Worm (Caenorhabditis elegans) whole organism, young adult: ENCODE results near the gene dolk-1.
A peak's percentile ranks its signal among the peaks of the same experiment; 100 is the strongest.

Experiments
- B0035.1 ChIP-seq: sonication (generic microtip); optimal IDR thresholded peaks from 2 replicates; lab custom pipeline; 2016; ENCODE audit warnings: missing genetic modification characterization, mild to moderate bottlenecking, missing compliant biosample characterization, missing genotype, missing genetic modification reagents
- F49E8.2 ChIP-seq: sonication (generic microtip); optimal IDR thresholded peaks from 3 replicates; lab custom pipeline; 2017; ENCODE audit warnings: missing genetic modification characterization, mild to moderate bottlenecking, missing compliant biosample characterization, antibody characterized with exemption, moderate library complexity; ENCODE audit not compliant: insufficient read depth
- F57C9.4 ChIP-seq: sonication (generic microtip); optimal IDR thresholded peaks from 2 replicates; lab custom pipeline; 2017; ENCODE audit warnings: mild to moderate bottlenecking, missing genetic modification characterization, missing compliant biosample characterization
- T07F8.4 ChIP-seq: sonication (generic microtip); optimal IDR thresholded peaks from 2 replicates; lab custom pipeline; 2016; ENCODE audit warnings: mild to moderate bottlenecking, missing genetic modification characterization, moderate library complexity, missing compliant biosample characterization
- Y95B8A.8 ChIP-seq: fragments of 200-800 bp; sonication (Bioruptor generic); IDR thresholded peaks from 2 replicates; pipeline ENCODE4 v1.3.6; 2022; ENCODE audit warnings: missing genetic modification reagents, missing genetic modification characterization, missing compliant biosample characterization
- ama-1 ChIP-seq, 3 experiments: fragments of 150-350 bp in 1 of 3; sonication (generic microtip) in 2 of 3; optimal IDR thresholded peaks; 2 replicates each; lab custom pipeline; 2014 to 2018; ENCODE audit warnings: missing biosample characterization in 2 of 3, missing genetic modification characterization in 2 of 3, missing genetic modification reagents in 2 of 3
- attf-6 ChIP-seq: fragments of 200-800 bp; sonication (Bioruptor generic); IDR thresholded peaks from 2 replicates; pipeline ENCODE4 v1.3.6; 2022; ENCODE audit warnings: missing genetic modification reagents, missing genetic modification characterization, missing compliant biosample characterization
- bed-2 ChIP-seq: fragments of 200-800 bp; sonication (Bioruptor generic); IDR thresholded peaks from 2 replicates; pipeline ENCODE4 v1.3.6; 2022; ENCODE audit warnings: missing genetic modification reagents, missing genetic modification characterization, missing compliant biosample characterization
- egrh-3 ChIP-seq: fragments of 200-800 bp; sonication (Bioruptor generic); IDR thresholded peaks from 2 replicates; pipeline ENCODE4 v1.3.6; 2022; ENCODE audit warnings: missing genetic modification reagents, missing genetic modification characterization, missing compliant biosample characterization
- fkh-3 ChIP-seq: sonication (generic microtip); optimal IDR thresholded peaks from 2 replicates; lab custom pipeline; 2016; ENCODE audit warnings: mild to moderate bottlenecking, missing genetic modification characterization, missing compliant biosample characterization
- gei-17 ChIP-seq: fragments of 200-800 bp; sonication (Bioruptor generic); optimal IDR thresholded peaks from 2 replicates; lab custom pipeline; 2018; ENCODE audit warnings: mild to moderate bottlenecking, missing genetic modification characterization, missing compliant biosample characterization
- hmg-1.2 ChIP-seq: fragments of 200-800 bp; sonication (Bioruptor generic); IDR thresholded peaks from 2 replicates; pipeline ENCODE4 v1.3.6; 2022; ENCODE audit warnings: missing genetic modification reagents, missing genetic modification characterization, missing compliant biosample characterization
- hmg-20 ChIP-seq: fragments of 200-800 bp; sonication (Bioruptor generic); IDR thresholded peaks from 2 replicates; pipeline ENCODE4 v1.3.6; 2022; ENCODE audit warnings: missing genetic modification reagents, missing genetic modification characterization, missing compliant biosample characterization
- let-526 ChIP-seq: fragments of 200-800 bp; sonication (Bioruptor generic); IDR thresholded peaks from 2 replicates; pipeline ENCODE4 v1.3.6; 2022; ENCODE audit warnings: missing genetic modification reagents, missing genetic modification characterization, missing compliant biosample characterization
- lin-40 ChIP-seq: sonication (generic microtip); optimal IDR thresholded peaks from 2 replicates; lab custom pipeline; 2016; ENCODE audit warnings: missing genetic modification characterization, mild to moderate bottlenecking, missing compliant biosample characterization, missing genotype, missing genetic modification reagents
- lin-54 ChIP-seq: fragments of 200-800 bp; sonication (Bioruptor generic); optimal IDR thresholded peaks from 2 replicates; lab custom pipeline; 2018; ENCODE audit warnings: mild to moderate bottlenecking, missing genetic modification characterization, missing compliant biosample characterization
- madf-10 ChIP-seq: sonication (generic microtip); optimal IDR thresholded peaks from 2 replicates; lab custom pipeline; 2016; ENCODE audit warnings: mild to moderate bottlenecking, missing genetic modification characterization, missing compliant biosample characterization
- mcd-1 ChIP-seq: fragments of 200-800 bp; sonication (Bioruptor generic); IDR thresholded peaks from 2 replicates; pipeline ENCODE4 v1.3.6; 2022; ENCODE audit warnings: missing genetic modification reagents, missing genetic modification characterization, missing compliant biosample characterization
- mel-28 ChIP-seq: sonication (generic microtip); optimal IDR thresholded peaks from 2 replicates; lab custom pipeline; 2016; ENCODE audit warnings: borderline replicate concordance, mild to moderate bottlenecking, missing genetic modification characterization, missing compliant biosample characterization
- mes-4 ChIP-seq: sonication (generic microtip); optimal IDR thresholded peaks from 2 replicates; lab custom pipeline; 2016; ENCODE audit warnings: missing genotype, missing genetic modification characterization, missing compliant biosample characterization
- nfyb-1 ChIP-seq: fragments of 200-800 bp; sonication (Bioruptor generic); IDR thresholded peaks from 2 replicates; pipeline ENCODE4 v1.3.6; 2022; ENCODE audit warnings: missing genetic modification reagents, missing genetic modification characterization, missing compliant biosample characterization
- nhr-179 ChIP-seq: sonication (generic microtip); optimal IDR thresholded peaks from 2 replicates; lab custom pipeline; 2016; ENCODE audit warnings: mild to moderate bottlenecking, missing genetic modification characterization, missing compliant biosample characterization
- nhr-90 ChIP-seq: sonication (generic microtip); optimal IDR thresholded peaks from 2 replicates; lab custom pipeline; 2016; ENCODE audit warnings: missing genotype, mild to moderate bottlenecking, missing genetic modification characterization, missing compliant biosample characterization
- rec-8 ChIP-seq, 2 experiments: sonication (generic microtip); optimal IDR thresholded peaks; 2 replicates each; lab custom pipeline; 2016; ENCODE audit warnings: mild to moderate bottlenecking in 2 of 2, missing genetic modification characterization in 2 of 2, missing genetic modification reagents in 2 of 2, missing genotype in 2 of 2, missing biosample characterization in 1 of 2, missing compliant biosample characterization in 1 of 2, moderate library complexity in 1 of 2
- sdz-38 ChIP-seq: sonication (generic microtip); optimal IDR thresholded peaks from 2 replicates; lab custom pipeline; 2016; ENCODE audit warnings: missing genotype, missing genetic modification characterization, missing compliant biosample characterization
- snpc-1.1 ChIP-seq: sonication (generic microtip); optimal IDR thresholded peaks from 2 replicates; lab custom pipeline; 2017; ENCODE audit warnings: missing genetic modification characterization, mild to moderate bottlenecking, missing compliant biosample characterization, antibody characterized with exemption, moderate library complexity, missing genotype, missing genetic modification reagents; ENCODE audit not compliant: insufficient read depth
- snpc-4 ChIP-seq, 5 experiments: fragments of 150-350 bp in 1 of 5; sonication (generic microtip) in 4 of 5; optimal IDR thresholded peaks; 2 replicates each; lab custom pipeline; 2014 to 2018; ENCODE audit warnings: missing genetic modification characterization in 5 of 5, missing biosample characterization in 3 of 5, antibody characterized with exemption in 2 of 5, mild to moderate bottlenecking in 2 of 5, missing compliant biosample characterization in 2 of 5, missing genotype in 2 of 5, moderate library complexity in 2 of 5, missing genetic modification reagents in 1 of 5
- tbx-9 ChIP-seq: sonication (generic microtip); optimal IDR thresholded peaks from 2 replicates; lab custom pipeline; 2016; ENCODE audit warnings: borderline replicate concordance, missing genetic modification characterization, inconsistent platforms, missing compliant biosample characterization
- xnd-1 ChIP-seq: sonication (generic microtip); optimal IDR thresholded peaks from 2 replicates; lab custom pipeline; 2016; ENCODE audit warnings: missing genotype, missing genetic modification reagents, missing genetic modification characterization, missing compliant biosample characterization
- zfh-2 ChIP-seq: fragments of 200-800 bp; sonication (Bioruptor generic); conservative IDR thresholded peaks from 2 replicates; pipeline ENCODE4 v1.3.6; 2022; ENCODE audit warnings: missing genetic modification reagents, missing genetic modification characterization, missing compliant biosample characterization
- ztf-22 ChIP-seq: fragments of 200-800 bp; sonication (Bioruptor generic); optimal IDR thresholded peaks from 2 replicates; lab custom pipeline; 2018; ENCODE audit warnings: mild to moderate bottlenecking, missing genetic modification characterization, moderate library complexity, missing compliant biosample characterization
- ztf-25 ChIP-seq: fragments of 200-800 bp; sonication (Bioruptor generic); IDR thresholded peaks from 2 replicates; pipeline ENCODE4 v1.3.6; 2022; ENCODE audit warnings: missing genetic modification reagents, missing genetic modification characterization, missing compliant biosample characterization
- ztf-26 ChIP-seq: sonication (generic microtip); optimal IDR thresholded peaks from 2 replicates; lab custom pipeline; 2017; ENCODE audit warnings: missing genetic modification characterization, missing compliant biosample characterization

Gene dolk-1

DNA sequence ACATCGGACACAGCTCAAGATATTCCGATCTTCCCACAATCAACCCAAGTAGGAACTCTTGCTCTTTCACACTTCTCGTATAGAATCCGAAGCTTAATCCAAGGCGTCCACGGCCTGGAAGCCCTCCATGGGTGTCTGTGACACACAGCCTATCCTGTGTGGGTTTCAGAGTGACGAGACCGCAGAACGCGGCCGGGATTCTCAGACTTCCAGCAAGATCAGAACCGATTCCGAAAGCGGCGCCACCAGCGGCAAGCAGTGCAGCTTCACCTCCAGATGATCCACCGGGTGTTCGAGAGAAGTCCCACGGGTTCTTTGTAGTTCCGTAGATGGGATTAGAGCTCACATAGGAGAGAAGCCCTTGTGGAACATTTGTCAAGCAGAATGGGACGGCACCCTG is 30.7 kb downstream of the dolk-1 start:
- 0 out of 2 replicates have a peak, but pooled peaks have one; percentile 14 for TF ChIP-seq mcd-1 (GFP tag; lab: Robert Waterston, UW)
- no peak for TF ChIP-seq lin-40 (tag; lab: Kevin White, UChicago)
- no peak for TF ChIP-seq sdz-38
- no peak for TF ChIP-seq mes-4 (tag; lab: Kevin White, UChicago)
- no peak for TF ChIP-seq xnd-1 (tag; lab: Kevin White, UChicago)
- peak; percentile 43; the same call in 1 of the 2 replicates for TF ChIP-seq egrh-3 (GFP tag; lab: Robert Waterston, UW)
- TF ChIP-seq zfh-2 (GFP tag; lab: Robert Waterston, UW): peak; percentile 71
- TF ChIP-seq, all 124 proteins: peak for 3

DNA sequence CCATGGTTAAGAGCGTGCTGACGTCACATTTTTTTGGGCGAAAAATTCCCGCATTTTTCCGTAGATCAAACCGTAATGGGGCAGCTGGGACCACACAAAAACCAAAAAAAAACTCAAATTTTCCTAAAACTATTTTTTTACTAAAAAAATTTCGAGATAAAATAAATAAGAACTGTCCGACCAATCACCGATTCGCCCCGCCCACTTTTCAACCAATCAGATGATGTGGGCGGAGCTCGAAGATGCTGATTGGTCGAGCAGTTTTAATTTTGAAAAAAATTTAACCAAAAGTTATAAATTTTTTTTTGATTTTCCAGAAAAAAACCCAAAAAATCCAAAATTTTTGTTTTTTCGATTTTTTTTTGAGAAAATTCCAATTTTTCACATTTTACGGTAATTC is 33.4 kb downstream of the dolk-1 start:
- TF ChIP-seq attf-6 (no peak), madf-10 (tag; lab: Kevin White, UChicago) (no peak), Y95B8A.8 (GFP tag; lab: Robert Waterston, UW) (no peak), gei-17 (GFP tag; lab: Kevin White, UChicago) (no peak), ztf-26 (tag; lab: Kevin White, UChicago) (no peak), hmg-20 (GFP tag; lab: Robert Waterston, UW) (no peak), nhr-90 (no peak), nhr-179 (tag; lab: Kevin White, UChicago) (no peak), lin-54 (GFP tag; lab: Kevin White, UChicago) (no peak), tbx-9 (tag; lab: Kevin White, UChicago) (no peak), ztf-22 (GFP tag; lab: Kevin White, UChicago) (no peak), mel-28 (tag; lab: Kevin White, UChicago) (no peak), rec-8 (tag; optimal IDR thresholded peaks at IDR 0.05; lab: Kevin White, UChicago) (no peak), let-526 (no peak), B0035.1 (tag; lab: Kevin White, UChicago) (no peak), nfyb-1 (GFP tag; lab: Robert Waterston, UW) (no peak)

DNA sequence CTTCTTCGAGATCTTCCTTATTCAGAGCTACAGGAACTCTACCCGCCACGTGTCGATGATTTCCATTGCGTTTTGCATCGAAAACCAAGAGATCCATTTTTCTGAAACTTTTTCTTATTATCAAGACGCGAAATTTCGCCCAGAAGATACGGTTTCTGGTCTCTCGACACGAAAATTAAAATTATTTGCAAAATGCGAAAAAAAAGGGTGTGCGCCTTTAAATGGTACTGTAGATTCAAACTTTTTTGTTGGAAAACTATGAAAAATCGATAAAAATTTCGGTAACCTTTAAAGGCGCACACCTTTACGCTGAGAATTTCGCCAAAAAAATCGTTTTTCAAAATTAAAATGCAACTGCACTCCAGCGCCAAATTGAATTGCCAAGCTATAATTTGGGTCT is 35.3 kb downstream of the dolk-1 start, which contains the start of gene tsen-2:
Gene tsen-2, minus strand, starts transcription at position 101 of the 400 bp plus-strand sequence.
- no peak for TF ChIP-seq ztf-25 (GFP tag; lab: Robert Waterston, UW)
- no peak for TF ChIP-seq snpc-1.1
- no peak for TF ChIP-seq lin-40 (tag; lab: Kevin White, UChicago)
- TF ChIP-seq let-526: no peak
- TF ChIP-seq hmg-1.2 (GFP tag; lab: Robert Waterston, UW): no peak
- no peak for TF ChIP-seq F57C9.4 (tag; lab: Kevin White, UChicago)
- TF ChIP-seq T07F8.4 (tag; lab: Kevin White, UChicago): no peak
- TF ChIP-seq F49E8.2 (tag; lab: Kevin White, UChicago): no peak

DNA sequence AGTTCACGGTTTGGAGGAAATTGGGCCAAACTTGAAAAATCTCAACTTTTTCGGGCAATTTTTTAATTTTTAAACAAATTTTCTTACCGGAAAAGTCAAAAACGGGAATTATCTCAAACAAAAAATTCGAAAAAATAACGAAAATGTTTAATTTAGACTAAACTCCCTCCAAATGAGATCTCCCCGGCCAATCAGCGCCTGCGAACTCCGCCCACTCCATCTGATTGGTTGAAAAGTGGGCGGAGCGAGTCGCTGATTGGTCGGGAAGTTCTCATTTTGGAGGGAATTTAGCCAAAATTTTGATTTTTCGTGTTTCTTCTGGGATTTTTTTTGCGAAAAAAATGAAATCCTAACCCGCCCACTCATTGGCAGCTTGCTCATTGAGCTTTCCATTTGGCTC is 36.8 kb downstream of the dolk-1 start:
- TF ChIP-seq F49E8.2 (tag; lab: Kevin White, UChicago): no peak
- no peak for TF ChIP-seq snpc-4 (GFP tag; optimal IDR thresholded peaks at IDR 0.05; lab: Kevin White, UChicago)
- no peak for TF ChIP-seq snpc-4 (tag; optimal IDR thresholded peaks at IDR 0.05; lab: Kevin White, UChicago)
- TF ChIP-seq madf-10 (tag; lab: Kevin White, UChicago): no peak
- no peak for TF ChIP-seq fkh-3 (tag; lab: Kevin White, UChicago)
- no peak for TF ChIP-seq attf-6
- TF ChIP-seq bed-2: no peak
- TF ChIP-seq ama-1 (optimal IDR thresholded peaks at IDR 0.05; lab: Kevin White, UChicago): no peak
- no peak for TF ChIP-seq ama-1 (GFP tag; optimal IDR thresholded peaks at IDR 0.05; lab: Kevin White, UChicago)
